Worm (Caenorhabditis elegans): Measurements from ENCODE around the gene F11G11.5.
"Not testable (repeated sequence)": the region's sequence is repeated elsewhere in the genome, so short reads cannot be mapped to it uniquely, and the experiment has no call there.

DNA sequence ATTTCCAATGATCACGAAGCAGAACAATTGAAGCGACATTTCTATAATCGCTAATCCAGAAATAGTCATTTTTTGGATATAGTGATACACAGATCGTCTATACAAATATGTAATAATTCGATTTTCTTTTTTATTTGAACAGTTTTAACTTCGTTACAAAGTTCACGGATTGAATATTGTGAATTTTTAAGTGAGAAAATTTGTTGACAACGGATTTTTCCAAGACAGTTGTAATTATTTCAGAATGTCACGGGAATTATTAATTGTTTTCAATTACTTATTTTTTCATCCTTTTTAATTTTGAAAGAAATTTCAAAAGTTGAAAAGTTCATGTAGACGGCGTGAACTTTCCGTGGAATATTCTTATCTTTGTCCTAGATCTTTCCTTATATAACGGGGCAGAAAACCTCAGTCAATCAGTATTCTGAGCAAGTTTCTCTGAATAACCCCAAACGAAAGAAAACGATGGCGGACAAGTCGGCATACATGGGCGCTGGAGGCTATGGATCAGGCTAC, 15.5 kb upstream of the F11G11.5 start, which contains the start of the genes T23B7.2 and nspd-4:
- TF ChIP-seq lin-13 (tag; optimal IDR thresholded peaks at IDR 0.05); unc-62 (GFP tag; optimal IDR thresholded peaks at IDR 0.05); zip-8 (tag; optimal IDR thresholded peaks at IDR 0.05): not testable (repeated sequence)
